Worm (Caenorhabditis elegans) whole organism, midembryonic: ENCODE results near the gene gldi-6.

Experiments used
- cog-1 ChIP-seq: sonication (generic microtip); optimal IDR thresholded peaks from 2 replicates; lab custom pipeline; 2016; ENCODE audit warnings: missing genetic modification characterization, missing compliant biosample characterization
- flt-1 ChIP-seq: fragments of 200-800 bp; sonication (Bioruptor generic); IDR thresholded peaks from 2 replicates; pipeline ENCODE4 v1.3.6; 2022; ENCODE audit warnings: missing genetic modification characterization, missing compliant biosample characterization
- klf-2 ChIP-seq: fragments of 200-800 bp; sonication (Bioruptor generic); conservative IDR thresholded peaks from 2 replicates; pipeline ENCODE4 v1.3.6; 2022; ENCODE audit warnings: missing genetic modification reagents, missing genetic modification characterization, missing compliant biosample characterization
- ref-1 ChIP-seq: fragments of 200-800 bp; sonication (Bioruptor generic); conservative IDR thresholded peaks from 2 replicates; pipeline ENCODE4 v1.3.6; 2022; ENCODE audit warnings: missing genetic modification reagents, missing genetic modification characterization, missing compliant biosample characterization
- tab-1 ChIP-seq: fragments of 200-800 bp; sonication (Bioruptor generic); IDR thresholded peaks from 2 replicates; pipeline ENCODE4 v1.3.6; 2022; ENCODE audit warnings: missing genetic modification characterization, missing compliant biosample characterization
- ztf-23 ChIP-seq: fragments of 200-800 bp; sonication (Bioruptor generic); IDR thresholded peaks from 2 replicates; pipeline ENCODE4 v1.3.6; 2022; ENCODE audit warnings: missing genetic modification reagents, missing genetic modification characterization, missing compliant biosample characterization

ce11 chrII:3463097-3463496, 16.4 kb downstream of the gldi-6 start, which contains the start of gene C16C8.9:
- TF ChIP-seq cog-1 (tag; lab: Kevin White, UChicago) (no peak), ztf-23 (GFP tag; lab: Robert Waterston, UW) (no peak), flt-1 (GFP tag; lab: Robert Waterston, UW) (no peak), tab-1 (GFP tag; lab: Robert Waterston, UW) (no peak), klf-2 (GFP tag; lab: Robert Waterston, UW) (no peak), ref-1 (no peak)
